Worm (Caenorhabditis elegans): ENCODE measurements around the gene F38A6.4.

DNA sequence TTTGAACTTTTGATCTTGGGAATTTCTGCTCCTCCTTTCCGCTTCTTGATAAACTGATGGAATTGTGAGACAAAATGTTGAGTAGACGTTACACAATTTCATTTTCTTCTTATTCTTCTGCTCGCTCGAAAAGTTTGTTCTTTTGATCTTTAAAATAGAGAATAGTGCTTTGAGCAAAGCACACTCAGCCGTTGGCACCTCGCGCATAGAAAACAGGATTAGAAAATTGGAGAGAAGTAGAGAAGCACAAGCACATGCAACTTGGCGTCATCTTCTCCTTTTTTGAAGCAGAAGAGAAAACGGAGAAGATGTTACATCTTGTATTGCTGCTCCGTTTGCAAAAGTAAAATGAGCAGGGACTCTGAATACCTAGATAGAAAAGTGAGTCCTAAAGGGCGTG, 7.0 kb upstream of the F38A6.4 start:
- TF ChIP-seq ceh-45 (GFP tag; IDR thresholded peaks at IDR 0.05) (no peak), fkh-10 (GFP tag; optimal IDR thresholded peaks at IDR 0.05) (no peak), ceh-19 (GFP tag; optimal IDR thresholded peaks at IDR 0.05) (no peak), tbx-7 (tag; optimal IDR thresholded peaks at IDR 0.05) (no peak), ceh-9 (tag; optimal IDR thresholded peaks at IDR 0.05) (no peak), ama-1 (optimal IDR thresholded peaks at IDR 0.05) (no peak), lin-11 (tag; optimal IDR thresholded peaks at IDR 0.05) (no peak), hlh-8 (tag; optimal IDR thresholded peaks at IDR 0.05) (no peak), dmd-4 (tag; optimal IDR thresholded peaks at IDR 0.05; ENCODE audit: borderline replicate concordance) (no peak), ahr-1 (tag; optimal IDR thresholded peaks at IDR 0.05) (no peak), ets-4 (tag; optimal IDR thresholded peaks at IDR 0.05) (no peak), pha-4 (tag; optimal IDR thresholded peaks at IDR 0.05) (no peak), ceh-2 (tag; optimal IDR thresholded peaks at IDR 0.05) (no peak)
